Worm (Caenorhabditis elegans) whole organism, L4/young adult: ENCODE measurements around the gene his-1.

Experiments
- W03F9.2 ChIP-seq: fragments of 150-350 bp; optimal IDR thresholded peaks from 2 replicates; lab custom pipeline; 2014; ENCODE audit warnings: missing biosample characterization, missing genetic modification characterization
- dao-5 ChIP-seq: sonication (generic microtip); optimal IDR thresholded peaks from 2 replicates; lab custom pipeline; 2016; ENCODE audit warnings: missing genotype, missing genetic modification characterization, moderate library complexity, missing compliant biosample characterization
- him-1 ChIP-seq: sonication (generic microtip); optimal IDR thresholded peaks from 2 replicates; lab custom pipeline; 2016; ENCODE audit warnings: missing genotype, missing genetic modification reagents, missing genetic modification characterization, missing compliant biosample characterization

- no peak for TF ChIP-seq him-1 (tag; lab: Kevin White, UChicago)
- TF ChIP-seq W03F9.2, result no peak
- no peak for TF ChIP-seq dao-5 (tag; lab: Kevin White, UChicago)
These were observed 3.5 kb downstream of the his-1 start, which contains the start of gene T10C6.15 for ce11 chrV:16045837-16046236.
